Worm (Caenorhabditis elegans): ENCODE results near the gene clec-226.

clec-226 gene

ce11 chrV:13958247-13958646 lies 11.5 kb downstream of the clec-226 start, which contains the start of gene R10D12.10:
Gene R10D12.10, minus strand, starts transcription at chrV:13958347.
- TF ChIP-seq ref-1 (GFP tag; conservative IDR thresholded peaks at IDR 0.05) (no peak), T22C8.4 (GFP tag; IDR thresholded peaks at IDR 0.05) (no peak)

DNA sequence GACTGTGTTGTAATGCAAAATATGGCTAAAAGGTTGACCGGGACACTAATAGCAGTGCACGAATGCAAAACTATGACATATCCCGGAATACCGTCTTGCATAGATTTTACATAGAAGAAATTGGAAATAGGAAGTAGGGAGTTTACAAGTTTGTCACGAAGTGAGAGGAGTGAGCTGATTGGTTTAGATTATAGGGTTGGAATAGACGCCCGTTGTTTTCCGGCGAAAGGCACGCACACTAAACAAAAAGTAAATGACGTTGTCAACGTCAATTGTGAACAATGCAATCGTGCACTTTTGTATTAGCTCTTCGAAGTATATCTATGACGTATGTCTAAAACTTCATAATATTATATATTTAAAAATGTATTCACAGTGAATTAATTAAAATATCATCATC lies 14.1 kb downstream of the clec-226 start, which contains the start of gene srh-24:
Gene srh-24 (minus strand): TSS at position 101 of the 400 bp plus-strand sequence.
- no peak for TF ChIP-seq tab-1 (GFP tag; IDR thresholded peaks at IDR 0.05)
- no peak for TF ChIP-seq T22C8.4 (GFP tag; IDR thresholded peaks at IDR 0.05)
- TF ChIP-seq flt-1 (GFP tag; IDR thresholded peaks at IDR 0.05): no peak
- no peak for TF ChIP-seq klf-2 (GFP tag; conservative IDR thresholded peaks at IDR 0.05)
- no peak for TF ChIP-seq cog-1 (tag; optimal IDR thresholded peaks at IDR 0.05)

- TF ChIP-seq flt-1 (GFP tag; IDR thresholded peaks at IDR 0.05) (peak; percentile 88), tab-1 (GFP tag; IDR thresholded peaks at IDR 0.05) (peak; percentile 89), T22C8.4 (GFP tag; IDR thresholded peaks at IDR 0.05) (peak; percentile 68), med-1 (GFP tag; optimal IDR thresholded peaks at IDR 0.05; ENCODE audit: insufficient read depth) (peak; percentile 95), ztf-29 (GFP tag; IDR thresholded peaks at IDR 0.05) (peak; percentile 68), ref-1 (GFP tag; conservative IDR thresholded peaks at IDR 0.05) (no peak; the same call in 1 of the 2 replicates), ztf-23 (GFP tag; IDR thresholded peaks at IDR 0.05) (peak; percentile 89), cog-1 (tag; optimal IDR thresholded peaks at IDR 0.05) (peak; percentile 71), klf-2 (GFP tag; conservative IDR thresholded peaks at IDR 0.05) (peak; percentile 82; the same call in 1 of the 2 replicates)
Observed at ce11 chrV:13961927-13962419, 15.2 kb downstream of the clec-226 start, which contains the start of the genes algn-13 and R10D12.13. Gene algn-13, minus strand, starts transcription at chrV:13961977. Gene R10D12.13, plus strand, starts transcription at chrV:13962417.

DNA sequence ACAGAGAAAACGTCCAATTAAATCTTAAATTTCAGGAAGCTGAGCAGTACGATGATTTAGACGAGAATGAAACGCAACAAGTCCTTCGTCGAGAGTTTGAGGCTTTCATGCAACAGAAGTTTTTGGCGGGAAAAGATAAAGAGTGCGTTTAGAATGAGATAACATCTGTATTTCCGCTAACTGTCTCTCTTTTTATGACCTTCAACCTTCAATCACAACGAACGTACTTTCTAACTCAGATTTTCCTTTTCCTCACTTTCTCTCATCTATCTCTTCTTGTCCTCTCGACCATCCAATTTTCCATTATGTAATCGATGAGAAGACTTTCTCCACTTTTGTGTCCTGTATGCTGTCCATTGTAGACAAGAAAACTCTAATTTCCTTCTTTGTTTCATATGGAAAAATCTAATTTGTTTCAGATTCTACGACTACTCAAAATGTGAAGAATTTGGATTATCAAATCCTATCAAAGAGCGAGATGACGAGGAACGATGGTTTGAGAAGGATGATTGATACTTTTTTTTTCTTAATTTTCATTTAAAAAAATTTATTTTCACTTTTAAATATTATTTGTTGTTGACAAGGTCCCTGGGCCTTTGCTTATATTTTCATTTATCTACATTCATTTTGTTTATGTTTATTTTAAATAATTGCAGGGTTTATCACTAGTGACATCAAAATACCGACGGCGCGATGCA lies 16.7 kb downstream of the clec-226 start, which contains the start of gene sao-1:
Gene sao-1 (plus strand): TSS at position 648 of the 698 bp plus-strand sequence.
- no peak for TF ChIP-seq ztf-23 (GFP tag; IDR thresholded peaks at IDR 0.05)

ce11 chrV:13980807-13981206 lies 34.0 kb downstream of the clec-226 start, which contains the start of gene eol-1:
Gene eol-1, minus strand, starts transcription at chrV:13980907.
- TF ChIP-seq klf-2 (GFP tag; conservative IDR thresholded peaks at IDR 0.05) (no peak), ztf-23 (GFP tag; IDR thresholded peaks at IDR 0.05) (no peak), ref-1 (GFP tag; conservative IDR thresholded peaks at IDR 0.05) (no peak)

- TF ChIP-seq ztf-29 (GFP tag; IDR thresholded peaks at IDR 0.05) (no peak), ztf-23 (GFP tag; IDR thresholded peaks at IDR 0.05) (no peak), cog-1 (tag; optimal IDR thresholded peaks at IDR 0.05) (no peak), flt-1 (GFP tag; IDR thresholded peaks at IDR 0.05) (no peak), tab-1 (GFP tag; IDR thresholded peaks at IDR 0.05) (no peak), med-1 (GFP tag; optimal IDR thresholded peaks at IDR 0.05; ENCODE audit: insufficient read depth) (no peak), T22C8.4 (GFP tag; IDR thresholded peaks at IDR 0.05) (no peak), klf-2 (GFP tag; conservative IDR thresholded peaks at IDR 0.05) (no peak)
Observed at ce11 chrV:13981677-13982076, 34.9 kb downstream of the clec-226 start.

ce11 chrV:13984828-13985227 lies 38.1 kb downstream of the clec-226 start, which contains the start of gene end-1:
Gene end-1, plus strand, starts transcription at chrV:13985128.
- TF ChIP-seq T22C8.4 (GFP tag; IDR thresholded peaks at IDR 0.05) (no peak), ztf-23 (GFP tag; IDR thresholded peaks at IDR 0.05) (no peak), ref-1 (GFP tag; conservative IDR thresholded peaks at IDR 0.05) (no peak), ztf-29 (GFP tag; IDR thresholded peaks at IDR 0.05) (no peak), flt-1 (GFP tag; IDR thresholded peaks at IDR 0.05) (no peak), med-1 (GFP tag; optimal IDR thresholded peaks at IDR 0.05; ENCODE audit: insufficient read depth) (no peak)

ce11 chrV:13986823-13987222 lies 40.1 kb downstream of the clec-226 start:
- TF ChIP-seq med-1 (GFP tag; optimal IDR thresholded peaks at IDR 0.05; ENCODE audit: insufficient read depth) (no peak), ztf-29 (GFP tag; IDR thresholded peaks at IDR 0.05) (no peak), cog-1 (tag; optimal IDR thresholded peaks at IDR 0.05) (no peak)

ce11 chrV:13992485-13992884 lies 45.7 kb downstream of the clec-226 start, which contains the start of gene droe-4:
Gene droe-4, plus strand, starts transcription at chrV:13992656.
- no peak for TF ChIP-seq ztf-29 (GFP tag; IDR thresholded peaks at IDR 0.05)
- TF ChIP-seq ztf-23 (GFP tag; IDR thresholded peaks at IDR 0.05): no peak
- no peak for TF ChIP-seq T22C8.4 (GFP tag; IDR thresholded peaks at IDR 0.05)

DNA sequence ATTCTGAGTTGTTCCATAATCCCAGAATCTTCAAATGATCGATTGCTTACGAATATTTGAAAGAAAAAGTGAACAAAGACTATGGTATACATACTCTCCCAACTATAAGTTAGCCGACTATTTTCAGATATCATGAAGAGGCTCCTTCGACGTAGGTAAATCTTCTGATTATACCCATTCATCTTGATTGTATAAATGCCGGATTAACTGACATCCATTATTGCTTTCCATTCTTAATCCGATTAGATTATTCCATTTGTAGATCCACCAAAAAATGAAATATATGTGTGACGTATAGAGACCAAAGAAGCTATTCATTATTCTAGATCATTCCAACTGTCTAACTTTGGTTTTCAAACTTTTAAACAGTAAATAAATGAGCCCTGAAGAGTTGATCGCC lies 46.7 kb downstream of the clec-226 start:
- no peak for TF ChIP-seq cog-1 (tag; optimal IDR thresholded peaks at IDR 0.05)
- TF ChIP-seq ref-1 (GFP tag; conservative IDR thresholded peaks at IDR 0.05): no peak
- TF ChIP-seq T22C8.4 (GFP tag; IDR thresholded peaks at IDR 0.05): no peak
- TF ChIP-seq tab-1 (GFP tag; IDR thresholded peaks at IDR 0.05): no peak
- no peak for TF ChIP-seq klf-2 (GFP tag; conservative IDR thresholded peaks at IDR 0.05)
- TF ChIP-seq med-1 (GFP tag; optimal IDR thresholded peaks at IDR 0.05; ENCODE audit: insufficient read depth): no peak
- no peak for TF ChIP-seq ztf-29 (GFP tag; IDR thresholded peaks at IDR 0.05)
- TF ChIP-seq ztf-23 (GFP tag; IDR thresholded peaks at IDR 0.05): no peak
- no peak for TF ChIP-seq flt-1 (GFP tag; IDR thresholded peaks at IDR 0.05)

Data from whole organism, midembryonic.